Fruit fly (Drosophila melanogaster): ENCODE results near the gene beta4GalNAcTB.

beta4GalNAcTB gene

dm6 chr3R:29024671-29025070 lies 9.1 kb downstream of the beta4GalNAcTB start, which contains the start of gene CG14518:
Gene CG14518, plus strand, starts transcription at chr3R:29024971.
- TF ChIP-seq noc (tag; optimal IDR thresholded peaks at IDR 0.05), result no peak

- TF ChIP-seq noc (tag; optimal IDR thresholded peaks at IDR 0.05), result no peak
These were observed 13.4 kb downstream of the beta4GalNAcTB start, which contains the start of gene wat for dm6 chr3R:29020366-29020765. Gene wat, minus strand, starts transcription at chr3R:29020406.

DNA sequence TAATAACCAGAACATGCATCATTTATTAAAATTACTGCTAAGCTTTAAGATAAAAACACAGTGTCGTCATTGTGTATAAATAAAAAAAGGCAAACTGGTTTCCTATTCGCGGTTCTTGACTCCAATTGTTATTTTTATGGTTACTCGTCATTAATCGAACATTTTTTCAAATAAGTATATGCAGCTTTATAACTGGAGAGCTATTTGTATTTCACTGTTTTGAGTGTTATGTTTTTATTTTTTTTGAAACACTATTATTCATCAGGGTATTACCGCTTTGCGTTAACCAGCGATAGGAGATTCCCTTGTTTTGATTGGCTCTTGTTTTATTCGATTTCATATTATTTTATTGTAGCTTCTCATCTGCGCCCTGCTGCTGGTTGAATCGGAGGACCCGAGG lies 22.7 kb downstream of the beta4GalNAcTB start:
- no peak for TF ChIP-seq noc (tag; optimal IDR thresholded peaks at IDR 0.05)

DNA sequence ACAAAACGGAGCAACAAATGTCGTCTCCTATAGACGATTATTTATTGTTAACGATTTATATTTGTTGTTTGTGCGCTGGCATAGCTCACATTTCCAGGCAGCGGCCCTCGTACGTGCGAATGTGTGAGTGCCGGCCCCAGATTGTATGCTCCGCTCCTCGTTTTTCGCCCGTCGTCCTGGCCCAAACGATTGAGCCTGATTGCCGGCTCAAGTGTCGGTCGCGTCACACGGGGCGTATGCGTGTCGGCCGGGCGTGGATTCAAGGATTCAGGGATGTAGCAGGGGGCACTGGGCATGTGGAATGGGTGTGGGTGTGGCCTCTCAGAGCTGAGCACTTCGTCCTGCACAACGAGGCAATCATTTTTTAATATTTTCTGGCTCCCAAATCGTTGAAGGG lies 28.2 kb downstream of the beta4GalNAcTB start:
- TF ChIP-seq noc (tag; optimal IDR thresholded peaks at IDR 0.05), result no peak

dm6 chr3R:29004884-29005621 lies 28.8 kb downstream of the beta4GalNAcTB start:
- TF ChIP-seq noc (tag; optimal IDR thresholded peaks at IDR 0.05), result no peak

- TF ChIP-seq noc (tag; optimal IDR thresholded peaks at IDR 0.05), result no peak
These were observed 33.8 kb downstream of the beta4GalNAcTB start for dm6 chr3R:29000001-29000400.

- TF ChIP-seq noc (tag; optimal IDR thresholded peaks at IDR 0.05), result no peak
These were observed 34.8 kb downstream of the beta4GalNAcTB start for dm6 chr3R:28998999-28999398.

dm6 chr3R:28990695-28991094 lies 43.1 kb downstream of the beta4GalNAcTB start:
- TF ChIP-seq noc (tag; optimal IDR thresholded peaks at IDR 0.05), result no peak

- no peak for TF ChIP-seq noc (tag; optimal IDR thresholded peaks at IDR 0.05)
These were observed 44.4 kb downstream of the beta4GalNAcTB start for dm6 chr3R:28989388-28989787.

DNA sequence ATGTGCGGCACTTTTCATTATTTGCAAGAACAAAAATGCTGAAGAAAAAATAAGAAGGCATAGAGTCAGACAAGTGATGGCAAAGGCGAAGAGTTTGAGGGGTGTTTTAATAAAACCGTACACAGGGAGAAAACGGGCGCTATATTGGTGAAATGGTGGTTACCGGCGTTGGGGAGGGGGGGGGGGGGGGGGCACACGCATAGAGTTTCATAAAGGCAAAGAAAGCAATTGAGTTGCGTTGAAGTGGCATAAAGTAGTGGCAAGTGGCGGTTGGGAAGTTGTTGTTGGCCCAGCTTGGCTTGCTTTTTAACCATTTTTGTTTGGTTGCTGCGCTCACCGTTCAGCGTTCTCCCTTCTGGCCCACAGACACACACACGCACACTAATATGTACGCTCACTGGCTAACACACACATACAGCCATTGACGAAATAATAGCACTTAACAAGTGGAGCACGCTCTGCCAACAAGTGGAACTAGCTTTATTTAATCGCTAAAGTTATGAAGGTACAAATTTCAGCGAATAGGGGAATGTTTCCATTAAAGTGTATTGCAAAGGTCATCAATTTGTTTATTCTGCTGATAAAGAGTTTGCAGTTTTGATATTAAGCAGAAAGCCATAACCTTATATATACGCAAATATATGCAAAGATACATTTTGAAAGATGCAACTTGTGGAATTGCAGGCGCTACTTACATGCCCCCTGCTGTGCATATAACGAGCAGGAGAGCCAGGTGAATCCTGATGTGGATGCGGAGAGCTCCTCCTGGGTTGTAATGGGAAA lies 46.0 kb downstream of the beta4GalNAcTB start:
- no peak for TF ChIP-seq noc (tag; optimal IDR thresholded peaks at IDR 0.05)

dm6 chr3R:28985887-28986286 lies 47.9 kb downstream of the beta4GalNAcTB start:
- no peak for TF ChIP-seq noc (tag; optimal IDR thresholded peaks at IDR 0.05)

All from whole organism, larva.